Fruit fly (Drosophila melanogaster): Measurements from ENCODE around the gene ush.

dm6 chr2L:513035-513434, 37.0 kb downstream of the ush start:
- TF ChIP-seq eg (GFP tag; IDR thresholded peaks at IDR 0.05) (no peak), acj6 (GFP tag; optimal IDR thresholded peaks at IDR 0.05) (no peak), CG7368 (GFP tag; optimal IDR thresholded peaks at IDR 0.05) (no peak), Gug (GFP tag; IDR thresholded peaks at IDR 0.05) (no peak), Sox15 (GFP tag; optimal IDR thresholded peaks at IDR 0.05) (no peak), vri (GFP tag; optimal IDR thresholded peaks at IDR 0.05) (no peak), CG10669 (GFP tag; optimal IDR thresholded peaks at IDR 0.05) (no peak), CG6854 (GFP tag; optimal IDR thresholded peaks at IDR 0.05) (no peak), OdsH (GFP tag; optimal IDR thresholded peaks at IDR 0.05) (no peak)
